Fruit fly (Drosophila melanogaster) whole organism, pupa: Measurements from ENCODE around the gene RunxB.

Source experiments
- CG14655 ChIP-seq: fragments of 200-800 bp; sonication (Bioruptor generic); optimal IDR thresholded peaks from 3 replicates; lab custom pipeline; 2017; ENCODE audit warnings: mild to moderate bottlenecking, missing biosample characterization, missing genetic modification reagents, missing genetic modification characterization
- CG17806 ChIP-seq: fragments of 200-800 bp; sonication (Bioruptor generic); optimal IDR thresholded peaks from 2 replicates; lab custom pipeline; 2018; ENCODE audit warnings: missing biosample characterization, mild to moderate bottlenecking, missing genetic modification characterization, moderate library complexity
- CG8301 ChIP-seq: fragments of 200-800 bp; sonication (Bioruptor generic); optimal IDR thresholded peaks from 2 replicates; lab custom pipeline; 2018; ENCODE audit warnings: missing biosample characterization, mild to moderate bottlenecking, missing genetic modification characterization
- CG9948 ChIP-seq: fragments of 200-800 bp; sonication (Bioruptor generic); optimal IDR thresholded peaks from 2 replicates; lab custom pipeline; 2018; ENCODE audit warnings: missing biosample characterization, mild to moderate bottlenecking, missing genetic modification characterization, moderate library complexity
- D1 ChIP-seq: fragments of 200-800 bp; sonication (Bioruptor generic); optimal IDR thresholded peaks from 2 replicates; lab custom pipeline; 2018; ENCODE audit warnings: missing biosample characterization, mild to moderate bottlenecking, missing genetic modification characterization, moderate library complexity
- EcR ChIP-seq: fragments of 200-800 bp; sonication (Bioruptor generic); optimal IDR thresholded peaks from 3 replicates; lab custom pipeline; 2019; ENCODE audit warnings: missing biosample characterization, missing genetic modification characterization, mild to moderate bottlenecking, moderate library complexity, missing genetic modification reagents
- Pif1B ChIP-seq: fragments of 200-800 bp; sonication (Bioruptor generic); optimal IDR thresholded peaks from 3 replicates; lab custom pipeline; 2016; ENCODE audit warnings: missing biosample characterization, missing genetic modification characterization
- Snoo ChIP-seq: fragments of 200-800 bp; sonication (Bioruptor generic); optimal IDR thresholded peaks from 3 replicates; lab custom pipeline; 2017; ENCODE audit warnings: missing biosample characterization, mild to moderate bottlenecking, missing genetic modification characterization, inconsistent platforms
- gl ChIP-seq: fragments of 200-800 bp; sonication (Bioruptor generic); optimal IDR thresholded peaks from 2 replicates; lab custom pipeline; 2018; ENCODE audit warnings: missing biosample characterization, mild to moderate bottlenecking, missing genetic modification characterization

DNA sequence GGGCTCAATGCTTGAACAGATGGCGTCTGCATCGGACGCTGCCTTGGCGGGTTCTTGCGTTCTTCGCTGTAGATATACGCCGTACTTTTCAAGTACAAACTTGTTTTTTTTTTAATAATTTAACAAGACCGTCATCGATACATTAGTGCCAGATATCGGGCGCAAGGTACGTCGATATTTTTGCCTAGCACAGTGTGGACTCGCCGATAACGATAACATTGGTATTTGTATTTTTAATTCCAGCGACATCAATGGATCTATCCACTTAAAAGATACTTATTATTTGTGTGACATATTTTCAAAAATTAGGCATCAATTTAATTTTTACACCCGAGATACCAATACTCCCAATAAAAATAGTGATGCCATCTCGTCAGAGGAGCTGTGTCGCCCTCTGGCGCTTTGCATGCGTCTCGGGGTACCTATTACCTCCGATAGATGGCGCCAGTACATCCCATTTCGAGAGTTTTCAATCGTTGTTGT, 13.5 kb upstream of the RunxB start, which contains the start of gene Tak1:
- TF ChIP-seq EcR (GFP tag; lab: Kevin White, UChicago) (no peak), CG17806 (no peak), gl (tag; lab: Kevin White, UChicago) (no peak), CG8301 (tag; lab: Kevin White, UChicago) (no peak), Pif1B (GFP tag; lab: Kevin White, UChicago) (no peak), CG9948 (tag; lab: Kevin White, UChicago) (no peak), Snoo (tag; lab: Kevin White, UChicago) (no peak), D1 (tag; lab: Kevin White, UChicago) (no peak), CG14655 (GFP tag; lab: Kevin White, UChicago) (no peak)
